Worm (Caenorhabditis elegans) whole organism, early embryonic: ENCODE data around the gene C44B9.2.

Source experiments
- B0310.2 ChIP-seq: sonication (generic microtip); optimal IDR thresholded peaks from 2 replicates; lab custom pipeline; 2016; ENCODE audit warnings: mild to moderate bottlenecking, missing genetic modification characterization, missing compliant biosample characterization
- F13C5.2 ChIP-seq: sonication (generic microtip); optimal IDR thresholded peaks from 2 replicates; lab custom pipeline; 2017; ENCODE audit warnings: mild to moderate bottlenecking, missing genetic modification characterization, inconsistent platforms, missing compliant biosample characterization
- aly-1 ChIP-seq: sonication (generic microtip); optimal IDR thresholded peaks from 2 replicates; lab custom pipeline; 2016; ENCODE audit warnings: missing genetic modification characterization, missing compliant biosample characterization
- ama-1 ChIP-seq: fragments of 150-350 bp; optimal IDR thresholded peaks from 2 replicates; lab custom pipeline; 2014
- ceh-13 ChIP-seq: fragments of 200-800 bp; sonication (Bioruptor generic); optimal IDR thresholded peaks from 2 replicates; lab custom pipeline; 2018; ENCODE audit warnings: mild to moderate bottlenecking, missing genetic modification characterization, missing compliant biosample characterization
- ceh-36 ChIP-seq: sonication (generic microtip); optimal IDR thresholded peaks from 2 replicates; lab custom pipeline; 2016; ENCODE audit warnings: missing genetic modification characterization, inconsistent platforms, missing compliant biosample characterization
- ets-7 ChIP-seq: sonication (generic microtip); optimal IDR thresholded peaks from 2 replicates; lab custom pipeline; 2016; ENCODE audit warnings: missing genotype, missing genetic modification characterization, missing compliant biosample characterization
- flt-1 ChIP-seq: fragments of 200-800 bp; sonication (Bioruptor generic); IDR thresholded peaks from 2 replicates; pipeline ENCODE4 v1.3.6; 2022; ENCODE audit warnings: missing genetic modification characterization, missing compliant biosample characterization
- hmbx-1 ChIP-seq: sonication (generic microtip); optimal IDR thresholded peaks from 2 replicates; lab custom pipeline; 2016; ENCODE audit warnings: mild to moderate bottlenecking, missing genetic modification characterization, missing compliant biosample characterization
- hmg-4 ChIP-seq: fragments of 200-800 bp; sonication (Bioruptor generic); optimal IDR thresholded peaks from 2 replicates; lab custom pipeline; 2018; ENCODE audit warnings: mild to moderate bottlenecking, missing genetic modification characterization, missing compliant biosample characterization
- hnd-1 ChIP-seq: sonication (generic microtip); optimal IDR thresholded peaks from 2 replicates; lab custom pipeline; 2016; ENCODE audit warnings: missing genetic modification characterization, missing compliant biosample characterization
- pes-1 ChIP-seq: fragments of 200-800 bp; sonication (Bioruptor generic); IDR thresholded peaks from 2 replicates; pipeline ENCODE4 v1.3.6; 2022; ENCODE audit warnings: missing genetic modification reagents, missing genetic modification characterization, missing compliant biosample characterization
- scrt-1 ChIP-seq: fragments of 200-800 bp; sonication (Bioruptor generic); IDR thresholded peaks from 2 replicates; pipeline ENCODE4 v1.3.6; 2022; ENCODE audit warnings: missing genetic modification characterization, missing compliant biosample characterization
- sea-1 ChIP-seq: fragments of 200-800 bp; sonication (Bioruptor generic); conservative IDR thresholded peaks from 2 replicates; pipeline ENCODE4 v1.3.6; 2022; ENCODE audit warnings: missing genetic modification characterization, missing compliant biosample characterization
- tbx-11 ChIP-seq: fragments of 200-800 bp; sonication (Bioruptor generic); IDR thresholded peaks from 2 replicates; pipeline ENCODE4 v1.3.6; 2022; ENCODE audit warnings: missing genetic modification characterization, missing compliant biosample characterization
- tbx-37 ChIP-seq: fragments of 200-800 bp; sonication (Bioruptor generic); conservative IDR thresholded peaks from 2 replicates; pipeline ENCODE4 v1.3.6; 2022; ENCODE audit warnings: missing genetic modification reagents, missing genetic modification characterization, missing compliant biosample characterization
- tra-4 ChIP-seq: sonication (generic microtip); optimal IDR thresholded peaks from 2 replicates; lab custom pipeline; 2017; ENCODE audit warnings: missing genetic modification characterization, missing compliant biosample characterization

Gene C44B9.2

DNA sequence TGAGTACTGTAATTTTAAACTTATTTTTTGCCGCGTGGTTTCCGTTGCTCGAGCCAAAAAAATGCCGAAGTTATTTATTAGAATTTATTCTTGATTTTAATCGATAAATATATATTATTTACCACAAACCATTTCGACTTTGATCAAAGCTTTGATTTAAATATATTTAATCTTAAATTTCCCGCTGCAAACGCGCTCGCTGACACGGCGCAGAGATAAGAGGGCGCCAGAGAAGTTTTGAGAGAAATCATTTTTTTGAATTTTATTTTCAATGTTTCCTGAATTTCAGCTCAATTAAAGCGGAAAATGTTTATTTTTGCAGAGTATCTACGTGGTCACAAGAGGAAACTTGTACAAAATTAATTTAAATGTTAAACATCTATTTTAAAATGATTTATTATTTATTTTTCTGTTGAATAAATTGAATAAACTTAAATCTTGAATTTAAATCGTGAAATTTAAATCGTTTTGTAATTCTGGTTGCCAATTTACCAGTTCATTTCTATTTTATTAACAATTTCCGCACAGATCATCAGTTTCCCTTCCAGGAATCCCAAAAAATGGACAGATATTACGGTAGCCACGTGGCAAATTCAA, 20.7 kb downstream of the C44B9.2 start, which contains the start of gene com-1:
TSS of gene com-1 (plus strand) at position 547 of the 597 bp plus-strand sequence.
- TF ChIP-seq hmbx-1 (tag; lab: Kevin White, UChicago) (no peak), pes-1 (GFP tag; lab: Robert Waterston, UW) (no peak), aly-1 (tag; lab: Kevin White, UChicago) (no peak), B0310.2 (tag; lab: Kevin White, UChicago) (no peak), ceh-36 (tag; lab: Kevin White, UChicago) (no peak), ets-7 (tag; lab: Kevin White, UChicago) (no peak), ceh-13 (GFP tag; lab: Kevin White, UChicago) (no peak)

- no peak for TF ChIP-seq scrt-1 (GFP tag; lab: Robert Waterston, UW)
- TF ChIP-seq hmbx-1 (tag; lab: Kevin White, UChicago), result no peak
- no peak for TF ChIP-seq F13C5.2
- TF ChIP-seq B0310.2 (tag; lab: Kevin White, UChicago), result no peak
- TF ChIP-seq tra-4, result no peak
- TF ChIP-seq aly-1 (tag; lab: Kevin White, UChicago), result no peak
- TF ChIP-seq ceh-36 (tag; lab: Kevin White, UChicago), result no peak
- TF ChIP-seq sea-1 (GFP tag; lab: Robert Waterston, UW), result no peak
- TF ChIP-seq ama-1 (lab: Kevin White, UChicago), result no peak
- no peak for TF ChIP-seq flt-1 (GFP tag; lab: Robert Waterston, UW)
- no peak for TF ChIP-seq tbx-37 (GFP tag; lab: Robert Waterston, UW)
- TF ChIP-seq hnd-1 (tag; lab: Kevin White, UChicago), result no peak
- no peak for TF ChIP-seq ceh-13 (GFP tag; lab: Kevin White, UChicago)
- no peak for TF ChIP-seq pes-1 (GFP tag; lab: Robert Waterston, UW)
- no peak for TF ChIP-seq hmg-4 (GFP tag; lab: Kevin White, UChicago)
- no peak for TF ChIP-seq ets-7 (tag; lab: Kevin White, UChicago)
Measured at ce11 chrIII:10902341-10902740, 27.1 kb downstream of the C44B9.2 start, which contains the start of gene unc-119. TSS of gene unc-119 (plus strand) at chrIII:10902641.

- TF ChIP-seq sea-1 (GFP tag; lab: Robert Waterston, UW), result no peak
- TF ChIP-seq ama-1 (lab: Kevin White, UChicago), result no peak
- TF ChIP-seq ceh-13 (GFP tag; lab: Kevin White, UChicago), result no peak
- TF ChIP-seq ets-7 (tag; lab: Kevin White, UChicago), result no peak
- TF ChIP-seq flt-1 (GFP tag; lab: Robert Waterston, UW), result no peak
- TF ChIP-seq hnd-1 (tag; lab: Kevin White, UChicago), result no peak
- TF ChIP-seq tbx-11, result no peak
- TF ChIP-seq F13C5.2, result no peak
- TF ChIP-seq scrt-1 (GFP tag; lab: Robert Waterston, UW), result no peak
- TF ChIP-seq hmbx-1 (tag; lab: Kevin White, UChicago), result no peak
- TF ChIP-seq aly-1 (tag; lab: Kevin White, UChicago), result no peak
- TF ChIP-seq B0310.2 (tag; lab: Kevin White, UChicago), result no peak
- no peak for TF ChIP-seq tbx-37 (GFP tag; lab: Robert Waterston, UW)
- no peak for TF ChIP-seq tra-4
- TF ChIP-seq pes-1 (GFP tag; lab: Robert Waterston, UW), result no peak
Measured at ce11 chrIII:10903009-10903609, 27.9 kb downstream of the C44B9.2 start.

ce11 chrIII:10904320-10904961, 29.2 kb downstream of the C44B9.2 start:
- TF ChIP-seq ets-7 (tag; lab: Kevin White, UChicago), result no peak
- TF ChIP-seq tbx-37 (GFP tag; lab: Robert Waterston, UW), result no peak
- TF ChIP-seq F13C5.2, result no peak
- no peak for TF ChIP-seq scrt-1 (GFP tag; lab: Robert Waterston, UW)
- no peak for TF ChIP-seq aly-1 (tag; lab: Kevin White, UChicago)
- TF ChIP-seq hmbx-1 (tag; lab: Kevin White, UChicago), result no peak

- TF ChIP-seq sea-1 (GFP tag; lab: Robert Waterston, UW) (no peak), ama-1 (lab: Kevin White, UChicago) (no peak), flt-1 (GFP tag; lab: Robert Waterston, UW) (no peak), hmg-4 (GFP tag; lab: Kevin White, UChicago) (no peak), hnd-1 (tag; lab: Kevin White, UChicago) (no peak), tra-4 (no peak), pes-1 (GFP tag; lab: Robert Waterston, UW) (no peak), aly-1 (tag; lab: Kevin White, UChicago) (no peak)
Measured at ce11 chrIII:10905112-10905511, 29.9 kb downstream of the C44B9.2 start.

DNA sequence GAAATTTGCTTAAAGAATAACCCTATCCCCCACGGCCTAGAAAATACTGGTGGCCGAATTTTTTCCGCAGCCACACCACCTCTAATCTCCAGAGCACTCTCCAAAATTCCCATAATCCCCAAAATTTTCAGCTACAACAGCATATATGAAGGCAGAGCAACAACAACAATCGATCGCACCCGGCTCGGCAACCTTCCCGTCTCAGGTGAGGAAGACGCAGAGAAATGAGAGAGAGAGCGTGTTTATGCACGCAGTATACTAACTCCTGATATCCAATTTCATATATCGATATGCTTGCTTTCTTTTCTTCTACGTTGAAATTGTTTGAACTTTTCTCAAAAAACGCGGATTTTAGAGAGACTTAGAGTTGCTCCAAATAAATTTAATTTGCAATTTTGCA, 31.1 kb downstream of the C44B9.2 start:
- TF ChIP-seq B0310.2 (tag; lab: Kevin White, UChicago), result no peak
- TF ChIP-seq ceh-36 (tag; lab: Kevin White, UChicago), result peak; percentile 30
- TF ChIP-seq pes-1 (GFP tag; lab: Robert Waterston, UW), result no peak

ce11 chrIII:10907678-10908217, 32.5 kb downstream of the C44B9.2 start:
- TF ChIP-seq scrt-1 (GFP tag; lab: Robert Waterston, UW) (peak; percentile 74), B0310.2 (tag; lab: Kevin White, UChicago) (no peak)
